Fruit fly (Drosophila melanogaster) whole organism, wandering third instar larva: ENCODE measurements around the gene Ndfip.

ENCODE experiments used
- Abd-B ChIP-seq: fragments of >200 bp; optimal IDR thresholded peaks from 2 replicates; lab custom pipeline; 2017; ENCODE audit warnings: missing biosample characterization, missing genetic modification characterization
- CG32264 ChIP-seq: fragments of 200-800 bp; sonication (Bioruptor generic); optimal IDR thresholded peaks from 2 replicates; lab custom pipeline; 2016; ENCODE audit warnings: missing biosample characterization, missing genetic modification characterization
- CG9705 ChIP-seq: fragments of 200-800 bp; sonication (Bioruptor generic); optimal IDR thresholded peaks from 2 replicates; lab custom pipeline; 2018; ENCODE audit warnings: missing biosample characterization, mild to moderate bottlenecking, missing genetic modification characterization
- CrebA ChIP-seq: fragments of 200-800 bp; sonication (Bioruptor generic); optimal IDR thresholded peaks from 2 replicates; lab custom pipeline; 2016; ENCODE audit warnings: missing biosample characterization, mild to moderate bottlenecking, missing genetic modification characterization, borderline replicate concordance
- Dfd ChIP-seq: fragments of >200 bp; optimal IDR thresholded peaks from 2 replicates; lab custom pipeline; 2017; ENCODE audit warnings: missing biosample characterization, missing genetic modification characterization
- Dif ChIP-seq: fragments of 200-275, 200-300 bp; sonication (Bioruptor generic); optimal IDR thresholded peaks from 2 replicates; lab custom pipeline; 2018; ENCODE audit warnings: missing biosample characterization, missing genetic modification characterization; ENCODE audit not compliant: partially characterized antibody
- GATAd ChIP-seq: sonication (Bioruptor generic); optimal IDR thresholded peaks from 2 replicates; lab custom pipeline; 2016; ENCODE audit warnings: missing biosample characterization, missing genetic modification characterization
- HLH106 ChIP-seq: fragments of 200-800 bp; optimal IDR thresholded peaks from 3 replicates; lab custom pipeline; 2019; ENCODE audit warnings: missing biosample characterization, mild to moderate bottlenecking, missing genetic modification characterization, moderate library complexity
- Hnf4 ChIP-seq: fragments of 200-800 bp; sonication (Bioruptor generic); optimal IDR thresholded peaks from 2 replicates; lab custom pipeline; 2016; ENCODE audit warnings: missing biosample characterization, mild to moderate bottlenecking, missing genetic modification characterization
- Hr78 ChIP-seq: fragments of >200 bp; optimal IDR thresholded peaks from 2 replicates; lab custom pipeline; 2017; ENCODE audit warnings: missing biosample characterization, missing genetic modification characterization
- Hr83 ChIP-seq: fragments of 200-300 bp; sonication (Bioruptor generic); optimal IDR thresholded peaks from 2 replicates; lab custom pipeline; 2016; ENCODE audit warnings: missing biosample characterization, mild to moderate bottlenecking, missing genetic modification characterization, moderate library complexity; ENCODE audit not compliant: poor library complexity, severe bottlenecking
- Jra ChIP-seq: sonication (Bioruptor generic); optimal IDR thresholded peaks from 2 replicates; lab custom pipeline; 2016; ENCODE audit warnings: missing biosample characterization, missing genetic modification characterization
- Mio ChIP-seq: sonication (Bioruptor generic); optimal IDR thresholded peaks from 2 replicates; lab custom pipeline; 2016; ENCODE audit warnings: missing biosample characterization, missing genetic modification characterization
- Myc ChIP-seq: fragments of >200 bp; optimal IDR thresholded peaks from 2 replicates; lab custom pipeline; 2017
- N ChIP-seq: fragments of >200 bp; optimal IDR thresholded peaks from 2 replicates; lab custom pipeline; 2018; ENCODE audit warnings: missing biosample characterization, missing external identifiers, missing genetic modification characterization
- OdsH ChIP-seq: fragments of 200-800 bp; sonication (Bioruptor generic); optimal IDR thresholded peaks from 2 replicates; lab custom pipeline; 2016; ENCODE audit warnings: missing biosample characterization, mild to moderate bottlenecking, missing genetic modification characterization
- Rel ChIP-seq, 2 experiments: fragments of 200-800 bp; sonication (Bioruptor generic) in 1 of 2; optimal IDR thresholded peaks; 2 replicates in 1 of 2; 3 replicates in 1 of 2; lab custom pipeline; 2016 to 2019; ENCODE audit warnings: mild to moderate bottlenecking in 2 of 2, missing biosample characterization in 2 of 2, missing genetic modification characterization in 2 of 2, moderate library complexity in 1 of 2
- Sp1 ChIP-seq: fragments of 200-800 bp; sonication (Bioruptor generic); optimal IDR thresholded peaks from 3 replicates; lab custom pipeline; 2019; ENCODE audit warnings: missing biosample characterization, mild to moderate bottlenecking, missing genetic modification characterization, moderate library complexity
- Vsx2 ChIP-seq: fragments of 200-300, 225-300 bp; sonication (Bioruptor generic); optimal IDR thresholded peaks from 2 replicates; lab custom pipeline; 2018; ENCODE audit warnings: missing biosample characterization, missing genetic modification characterization; ENCODE audit not compliant: partially characterized antibody
- br ChIP-seq: fragments of 200-800 bp; sonication (Bioruptor generic); optimal IDR thresholded peaks from 2 replicates; lab custom pipeline; 2016; ENCODE audit warnings: missing biosample characterization, missing genetic modification characterization
- brk ChIP-seq: fragments of 200-800 bp; sonication (Bioruptor generic); optimal IDR thresholded peaks from 2 replicates; lab custom pipeline; 2016; ENCODE audit warnings: missing biosample characterization, mild to moderate bottlenecking, missing genetic modification characterization
- dl ChIP-seq, 2 experiments: fragments of 175-275, 200-275 bp in 1 of 2; fragments of 200-275 bp in 1 of 2; sonication (Bioruptor generic); optimal IDR thresholded peaks; lab custom pipeline; 2018; ENCODE audit warnings: mild to moderate bottlenecking in 2 of 2, missing biosample characterization in 2 of 2, missing genetic modification characterization in 2 of 2, moderate library complexity in 2 of 2; ENCODE audit not compliant: partially characterized antibody in 2 of 2, insufficient read depth in 1 of 2
- dmrt93B ChIP-seq: fragments of 200-800 bp; sonication (Bioruptor generic); optimal IDR thresholded peaks from 2 replicates; lab custom pipeline; 2018; ENCODE audit warnings: missing biosample characterization, mild to moderate bottlenecking, missing genetic modification characterization
- dsf ChIP-seq: sonication (Bioruptor generic); optimal IDR thresholded peaks from 2 replicates; lab custom pipeline; 2016; ENCODE audit warnings: missing biosample characterization, missing genetic modification characterization, borderline replicate concordance
- ey ChIP-seq: fragments of 200-800 bp; sonication (Bioruptor generic); optimal IDR thresholded peaks from 2 replicates; lab custom pipeline; 2016; ENCODE audit warnings: missing biosample characterization, missing genetic modification characterization
- foxo ChIP-seq, 2 experiments: fragments of 200-800 bp; sonication (Bioruptor generic); optimal IDR thresholded peaks; 2 replicates in 1 of 2; 3 replicates in 1 of 2; lab custom pipeline; 2016 to 2017; ENCODE audit warnings: missing biosample characterization in 2 of 2, missing genetic modification characterization in 2 of 2
- fru ChIP-seq: fragments of 200-800 bp; sonication (Bioruptor generic); optimal IDR thresholded peaks from 3 replicates; lab custom pipeline; 2016; ENCODE audit warnings: missing biosample characterization, mild to moderate bottlenecking, missing genetic modification characterization
- h ChIP-seq: fragments of 200-800 bp; sonication (Bioruptor generic); optimal IDR thresholded peaks from 3 replicates; lab custom pipeline; 2016; ENCODE audit warnings: missing biosample characterization, mild to moderate bottlenecking, missing genetic modification characterization
- jim ChIP-seq: fragments of 175-275, 200-325 bp; sonication (Bioruptor generic); optimal IDR thresholded peaks from 2 replicates; lab custom pipeline; 2016; ENCODE audit warnings: missing biosample characterization, mild to moderate bottlenecking, missing genetic modification characterization
- lola ChIP-seq: fragments of >200 bp; optimal IDR thresholded peaks from 2 replicates; lab custom pipeline; 2017; ENCODE audit warnings: missing biosample characterization, missing genetic modification characterization
- pan ChIP-seq: fragments of >200 bp; optimal IDR thresholded peaks from 2 replicates; lab custom pipeline; 2017
- psq ChIP-seq: fragments of 200-800 bp; sonication (Bioruptor generic); optimal IDR thresholded peaks from 3 replicates; lab custom pipeline; 2017; ENCODE audit warnings: missing biosample characterization, mild to moderate bottlenecking, missing genetic modification characterization, moderate library complexity
- rgr ChIP-seq: fragments of 200-800 bp; sonication (Bioruptor generic); optimal IDR thresholded peaks from 3 replicates; lab custom pipeline; 2016; ENCODE audit warnings: missing biosample characterization, mild to moderate bottlenecking, missing genetic modification characterization
- sage ChIP-seq: fragments of 200-800 bp; sonication (Bioruptor generic); optimal IDR thresholded peaks from 2 replicates; lab custom pipeline; 2016; ENCODE audit warnings: missing biosample characterization, mild to moderate bottlenecking, missing genetic modification characterization
- sv ChIP-seq: fragments of 200-800 bp; sonication (Bioruptor generic); optimal IDR thresholded peaks from 3 replicates; lab custom pipeline; 2016; ENCODE audit warnings: missing biosample characterization, missing genetic modification characterization
- tai ChIP-seq: sonication (Bioruptor generic); optimal IDR thresholded peaks from 2 replicates; lab custom pipeline; 2016; ENCODE audit warnings: missing biosample characterization, missing genetic modification characterization
- usp ChIP-seq: fragments of >200 bp; optimal IDR thresholded peaks from 2 replicates; lab custom pipeline; 2017; ENCODE audit warnings: missing biosample characterization, missing genetic modification characterization
- woc ChIP-seq: sonication (Bioruptor generic); optimal IDR thresholded peaks from 2 replicates; lab custom pipeline; 2016; ENCODE audit warnings: missing biosample characterization, mild to moderate bottlenecking, missing genetic modification characterization

Gene Ndfip

dm6 chr3L:17658423-17659267 is 4.6 kb upstream of the Ndfip start:
- TF ChIP-seq dl (GFP tag; optimal IDR thresholded peaks at IDR 0.05; lab: Kevin White, UChicago; ENCODE audit: insufficient read depth in 1 of 2, partially characterized antibody in 2 of 2) (no peak), fru (GFP tag; lab: Kevin White, UChicago) (peak; percentile 73), jim (GFP tag; lab: Kevin White, UChicago) (no peak), dsf (GFP tag; lab: Kevin White, UChicago) (no peak), GATAd (GFP tag; lab: Kevin White, UChicago) (no peak), psq (GFP tag; lab: Kevin White, UChicago) (peak; percentile 42), lola (no peak), Mio (GFP tag; lab: Kevin White, UChicago) (peak; percentile 34), br (peak; percentile 77), h (peak; percentile 81), Hr83 (GFP tag; lab: Kevin White, UChicago) (no peak), Vsx2 (GFP tag; lab: Kevin White, UChicago) (peak; percentile 39), brk (GFP tag; lab: Kevin White, UChicago) (no peak), N (GFP tag; lab: Kevin White, UChicago) (no peak), Dif (GFP tag; lab: Kevin White, UChicago) (no peak), CrebA (GFP tag; lab: Kevin White, UChicago) (no peak), OdsH (GFP tag; lab: Kevin White, UChicago) (peak; percentile 79), ey (GFP tag; lab: Kevin White, UChicago) (peak; percentile 88), CG9705 (GFP tag; lab: Kevin White, UChicago) (no peak), usp (GFP tag; lab: Kevin White, UChicago) (no peak), tai (GFP tag; lab: Kevin White, UChicago) (peak; percentile 66), Abd-B (no peak), sv (GFP tag; lab: Kevin White, UChicago) (peak; percentile 88), rgr (GFP tag; lab: Kevin White, UChicago) (peak; percentile 83), sage (GFP tag; lab: Kevin White, UChicago) (no peak), pan (lab: Kevin White, UChicago) (no peak), Dfd (GFP tag; lab: Kevin White, UChicago) (no peak), Sp1 (GFP tag; lab: Kevin White, UChicago) (peak; percentile 24), woc (GFP tag; lab: Kevin White, UChicago) (peak; percentile 8), HLH106 (tag; lab: Kevin White, UChicago) (peak; percentile 58), foxo (GFP tag; optimal IDR thresholded peaks at IDR 0.05; lab: Kevin White, UChicago) (peak; percentile 71 to 86), Rel (GFP tag; optimal IDR thresholded peaks at IDR 0.05; lab: Kevin White, UChicago) (no peak), Rel (tag; optimal IDR thresholded peaks at IDR 0.05; lab: Kevin White, UChicago) (peak; percentile 44), Hnf4 (peak; percentile 74), CG32264 (peak; percentile 56), dmrt93B (peak; percentile 26), Myc (lab: Kevin White, UChicago) (no peak), Hr78 (no peak), Jra (GFP tag; lab: Kevin White, UChicago) (no peak)

DNA sequence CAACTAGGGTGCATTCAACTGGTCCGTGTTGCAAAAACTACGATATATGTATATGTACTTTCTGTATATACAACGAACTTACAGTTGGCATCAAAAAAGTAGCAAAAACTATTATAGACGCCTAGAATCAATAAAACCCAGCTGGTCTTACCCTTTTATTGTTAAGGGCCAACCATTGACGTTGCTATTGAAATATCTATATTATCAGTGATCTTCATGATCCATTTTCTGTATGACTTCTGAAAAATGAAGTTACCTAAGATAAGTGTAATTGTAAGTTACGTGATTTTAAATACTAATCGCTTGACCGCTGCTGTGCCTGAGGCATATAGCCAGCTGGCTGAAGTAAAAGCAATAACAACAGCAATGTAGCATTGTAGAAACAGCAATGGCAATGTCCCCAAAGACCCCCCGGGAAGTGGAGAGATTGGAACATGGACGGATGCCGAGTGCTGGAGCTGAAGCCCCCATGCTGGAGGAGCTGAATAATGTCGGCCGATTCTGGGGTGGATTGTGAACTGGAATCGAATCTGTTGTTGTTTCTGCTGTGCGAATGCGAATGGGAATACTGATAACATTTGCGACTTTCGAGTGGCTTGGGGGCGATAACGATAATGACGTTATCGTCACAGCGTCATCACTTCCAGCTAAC is 3.8 kb upstream of the Ndfip start:
- TF ChIP-seq dmrt93B = no peak
- no peak for TF ChIP-seq pan (lab: Kevin White, UChicago)
- TF ChIP-seq Myc (lab: Kevin White, UChicago) = no peak
- no peak for TF ChIP-seq sv (GFP tag; lab: Kevin White, UChicago)
- TF ChIP-seq Hnf4 = no peak
- TF ChIP-seq h = peak; percentile 39
- no peak for TF ChIP-seq Mio (GFP tag; lab: Kevin White, UChicago)
- no peak for TF ChIP-seq Hr83 (GFP tag; lab: Kevin White, UChicago)
- TF ChIP-seq Vsx2 (GFP tag; lab: Kevin White, UChicago) = no peak
- no peak for TF ChIP-seq Rel (GFP tag; optimal IDR thresholded peaks at IDR 0.05; lab: Kevin White, UChicago)
- TF ChIP-seq Rel (tag; optimal IDR thresholded peaks at IDR 0.05; lab: Kevin White, UChicago) = peak; percentile 31
- TF ChIP-seq dl (GFP tag; optimal IDR thresholded peaks at IDR 0.05; lab: Kevin White, UChicago; ENCODE audit: insufficient read depth in 1 of 2, partially characterized antibody in 2 of 2) = no peak
- no peak for TF ChIP-seq GATAd (GFP tag; lab: Kevin White, UChicago)
- TF ChIP-seq woc (GFP tag; lab: Kevin White, UChicago) = peak; percentile 24
- TF ChIP-seq lola = no peak
- TF ChIP-seq N (GFP tag; lab: Kevin White, UChicago) = no peak
- TF ChIP-seq CG32264 = no peak
- TF ChIP-seq jim (GFP tag; lab: Kevin White, UChicago) = no peak
- TF ChIP-seq rgr (GFP tag; lab: Kevin White, UChicago) = peak; percentile 42
- no peak for TF ChIP-seq Dfd (GFP tag; lab: Kevin White, UChicago)
- peak; percentile 52 for TF ChIP-seq HLH106 (tag; lab: Kevin White, UChicago)
- no peak for TF ChIP-seq sage (GFP tag; lab: Kevin White, UChicago)
- TF ChIP-seq CG9705 (GFP tag; lab: Kevin White, UChicago) = no peak
- peak; percentile 34 for TF ChIP-seq br
- TF ChIP-seq Hr78 = no peak
- TF ChIP-seq Abd-B = no peak
- TF ChIP-seq usp (GFP tag; lab: Kevin White, UChicago) = no peak
- peak; percentile 45 for TF ChIP-seq fru (GFP tag; lab: Kevin White, UChicago)
- peak in 1 of 2 experiments; percentile 34 for TF ChIP-seq foxo (GFP tag; optimal IDR thresholded peaks at IDR 0.05; lab: Kevin White, UChicago)
- TF ChIP-seq ey (GFP tag; lab: Kevin White, UChicago) = peak; percentile 51
- TF ChIP-seq OdsH (GFP tag; lab: Kevin White, UChicago) = peak; percentile 22
- TF ChIP-seq psq (GFP tag; lab: Kevin White, UChicago) = no peak
- TF ChIP-seq Sp1 (GFP tag; lab: Kevin White, UChicago) = peak; percentile 51
- TF ChIP-seq Dif (GFP tag; lab: Kevin White, UChicago) = no peak
- TF ChIP-seq CrebA (GFP tag; lab: Kevin White, UChicago) = no peak
- TF ChIP-seq brk (GFP tag; lab: Kevin White, UChicago) = peak; percentile 1
